Worm (Caenorhabditis elegans): ENCODE data around the gene pll-1.

Gene pll-1

ce11 chrIII:347351-347750 lies 18.4 kb upstream of the pll-1 start:
- no peak for TF ChIP-seq gmeb-2 (tag; optimal IDR thresholded peaks at IDR 0.05)
- no peak for TF ChIP-seq ztf-16 (tag; optimal IDR thresholded peaks at IDR 0.05)

DNA sequence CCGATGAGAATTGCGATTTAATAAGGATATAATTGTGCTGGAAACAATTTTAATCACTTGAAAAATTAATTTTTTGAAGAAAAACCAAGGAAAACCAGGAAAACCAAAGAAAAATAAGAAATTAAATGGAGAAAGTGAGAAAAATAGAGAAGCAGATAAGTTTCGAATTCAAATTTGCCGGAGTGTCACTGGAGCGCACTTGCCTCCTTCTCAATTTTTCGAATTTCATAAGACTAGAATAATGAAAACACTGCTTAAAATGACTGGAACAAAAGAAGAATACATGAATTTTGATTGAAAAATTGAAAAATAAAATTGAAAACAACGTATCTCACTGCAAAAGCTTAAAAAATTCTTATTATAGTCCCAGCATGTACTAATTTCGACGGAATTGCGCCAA lies 17.3 kb upstream of the pll-1 start:
- TF ChIP-seq ceh-14 (tag; optimal IDR thresholded peaks at IDR 0.05) (no peak), ceh-9 (tag; optimal IDR thresholded peaks at IDR 0.05) (no peak), K02D7.2 (tag; optimal IDR thresholded peaks at IDR 0.05) (no peak), K09A11.1 (tag; optimal IDR thresholded peaks at IDR 0.05; ENCODE audit: insufficient read depth) (no peak), F13H6.1 (tag; optimal IDR thresholded peaks at IDR 0.05) (no peak), fkh-10 (GFP tag; optimal IDR thresholded peaks at IDR 0.05) (no peak), ceh-45 (GFP tag; IDR thresholded peaks at IDR 0.05) (no peak), tbx-7 (tag; optimal IDR thresholded peaks at IDR 0.05) (no peak), ceh-34 (tag; optimal IDR thresholded peaks at IDR 0.05) (no peak), unc-3 (GFP tag; conservative IDR thresholded peaks at IDR 0.05) (no peak), unc-3 (tag; optimal IDR thresholded peaks at IDR 0.05) (no peak), hlh-30 (tag; optimal IDR thresholded peaks at IDR 0.05; ENCODE audit: insufficient read depth) (no peak), ceh-6 (GFP tag; optimal IDR thresholded peaks at IDR 0.05) (no peak), hlh-13 (GFP tag; optimal IDR thresholded peaks at IDR 0.05) (no peak), C08G9.2 (tag; optimal IDR thresholded peaks at IDR 0.05) (no peak)

ce11 chrIII:349511-350165 lies 16.1 kb upstream of the pll-1 start:
- TF ChIP-seq K09A11.1 (tag; optimal IDR thresholded peaks at IDR 0.05; ENCODE audit: insufficient read depth) (no peak), ceh-14 (tag; optimal IDR thresholded peaks at IDR 0.05) (peak; percentile 61), ceh-9 (tag; optimal IDR thresholded peaks at IDR 0.05) (no peak), ceh-19 (GFP tag; optimal IDR thresholded peaks at IDR 0.05) (peak; percentile 43), tbx-2 (tag; optimal IDR thresholded peaks at IDR 0.05) (peak; percentile 78), zip-5 (tag; optimal IDR thresholded peaks at IDR 0.05) (no peak), mec-3 (tag; optimal IDR thresholded peaks at IDR 0.05; ENCODE audit: borderline replicate concordance) (no peak), unc-86 (tag; optimal IDR thresholded peaks at IDR 0.05) (no peak), ets-4 (tag; optimal IDR thresholded peaks at IDR 0.05) (peak; percentile 52), hlh-30 (tag; optimal IDR thresholded peaks at IDR 0.05; ENCODE audit: insufficient read depth) (peak; percentile 99), che-1 (tag; optimal IDR thresholded peaks at IDR 0.05) (peak; percentile 31), C38D4.7 (GFP tag; optimal IDR thresholded peaks at IDR 0.05) (no peak), ceh-18 (tag; optimal IDR thresholded peaks at IDR 0.05) (peak; percentile 80), dmd-4 (tag; optimal IDR thresholded peaks at IDR 0.05; ENCODE audit: borderline replicate concordance) (peak; percentile 61), F13H6.1 (tag; optimal IDR thresholded peaks at IDR 0.05) (peak; percentile 48), hlh-13 (GFP tag; optimal IDR thresholded peaks at IDR 0.05) (no peak), pat-9 (tag; optimal IDR thresholded peaks at IDR 0.05) (peak; percentile 44), ceh-34 (tag; optimal IDR thresholded peaks at IDR 0.05) (peak; percentile 81), hlh-8 (tag; optimal IDR thresholded peaks at IDR 0.05) (no peak), pqm-1 (tag; optimal IDR thresholded peaks at IDR 0.05) (peak; percentile 22), madf-2 (tag; optimal IDR thresholded peaks at IDR 0.05) (no peak), dve-1 (tag; optimal IDR thresholded peaks at IDR 0.05) (peak; percentile 46), nfya-1 (tag; optimal IDR thresholded peaks at IDR 0.05) (peak; percentile 66), unc-3 (GFP tag; conservative IDR thresholded peaks at IDR 0.05) (0 out of 2 replicates have a peak, but pooled peaks have one; percentile 3), unc-3 (tag; optimal IDR thresholded peaks at IDR 0.05) (no peak), ceh-2 (tag; optimal IDR thresholded peaks at IDR 0.05) (peak; percentile 20), C08G9.2 (tag; optimal IDR thresholded peaks at IDR 0.05) (peak; percentile 34), pag-3 (tag; optimal IDR thresholded peaks at IDR 0.05; ENCODE audit: borderline replicate concordance) (no peak), unc-42 (tag; optimal IDR thresholded peaks at IDR 0.05) (peak; percentile 76), nhr-11 (tag; optimal IDR thresholded peaks at IDR 0.05) (no peak), gmeb-2 (tag; optimal IDR thresholded peaks at IDR 0.05) (no peak), syd-9 (tag; optimal IDR thresholded peaks at IDR 0.05) (peak; percentile 27), Y22D7AL.16 (tag; optimal IDR thresholded peaks at IDR 0.05) (peak; percentile 25), pros-1 (tag; optimal IDR thresholded peaks at IDR 0.05) (peak; percentile 76), K02D7.2 (tag; optimal IDR thresholded peaks at IDR 0.05) (no peak), hlh-6 (tag; optimal IDR thresholded peaks at IDR 0.05) (peak; percentile 10), pha-4 (tag; optimal IDR thresholded peaks at IDR 0.05) (no peak), elt-4 (tag; optimal IDR thresholded peaks at IDR 0.05) (no peak), hlh-15 (tag; optimal IDR thresholded peaks at IDR 0.05) (no peak), ama-1 (optimal IDR thresholded peaks at IDR 0.05) (peak; percentile 78), ceh-31 (tag; optimal IDR thresholded peaks at IDR 0.05) (peak; percentile 91)

Data from whole organism, late embryonic.